Worm (Caenorhabditis elegans): ENCODE data around the gene C45G7.4.

ce11 chrIV:2393023-2393422 lies 39.8 kb upstream of the C45G7.4 start:
- TF ChIP-seq che-1 (tag; optimal IDR thresholded peaks at IDR 0.05) (no peak), pha-2 (tag; optimal IDR thresholded peaks at IDR 0.05) (no peak), ama-1 (optimal IDR thresholded peaks at IDR 0.05) (no peak), pha-4 (tag; optimal IDR thresholded peaks at IDR 0.05) (no peak), ceh-31 (tag; optimal IDR thresholded peaks at IDR 0.05) (no peak)

All from whole organism, late embryonic.